Worm (Caenorhabditis elegans) whole organism, L2 larva: ENCODE measurements around the gene toe-1.

Experiments
- ama-1 ChIP-seq: fragments of 150-350 bp; optimal IDR thresholded peaks from 2 replicates; lab custom pipeline; 2018; ENCODE audit warnings: inconsistent platforms
- mdl-1 ChIP-seq, 2 experiments: fragments of 150-350 bp in 1 of 2; sonication (generic microtip) in 1 of 2; optimal IDR thresholded peaks; 2 replicates each; lab custom pipeline; 2017; ENCODE audit warnings: missing biosample characterization in 2 of 2, missing genetic modification characterization in 2 of 2
- nhr-11 ChIP-seq: fragments of 150-350 bp; optimal IDR thresholded peaks from 2 replicates; lab custom pipeline; 2014; ENCODE audit warnings: missing biosample characterization, missing genetic modification characterization
- nhr-12 ChIP-seq: fragments of 150-350 bp; optimal IDR thresholded peaks from 2 replicates; lab custom pipeline; 2014; ENCODE audit warnings: missing biosample characterization, missing genetic modification characterization
- unc-62 ChIP-seq: fragments of 150-350 bp; optimal IDR thresholded peaks from 2 replicates; lab custom pipeline; 2014; ENCODE audit warnings: missing biosample characterization, missing genetic modification reagents, missing genetic modification characterization
- ztf-1 ChIP-seq: fragments of 200-800 bp; sonication (Bioruptor generic); conservative IDR thresholded peaks from 2 replicates; pipeline ENCODE4 v1.3.6; 2022; ENCODE audit warnings: missing genetic modification characterization, missing compliant biosample characterization
- ztf-11 ChIP-seq: sonication (generic microtip); optimal IDR thresholded peaks from 2 replicates; lab custom pipeline; 2017; ENCODE audit warnings: missing biosample characterization, missing genetic modification characterization

ce11 chrII:4433146-4433545 lies 8.2 kb downstream of the toe-1 start, which contains the start of gene nhr-109:
- no peak for TF ChIP-seq nhr-11
- TF ChIP-seq mdl-1 (tag; optimal IDR thresholded peaks at IDR 0.05; lab: Kevin White, UChicago): no peak
- TF ChIP-seq ztf-11 (tag; lab: Kevin White, UChicago): no peak
- no peak for TF ChIP-seq nhr-12
- no peak for TF ChIP-seq ztf-1 (GFP tag; lab: Robert Waterston, UW)
- TF ChIP-seq ama-1: peak; percentile 3
- TF ChIP-seq unc-62 (GFP tag; lab: Kevin White, UChicago): no peak
